Fruit fly (Drosophila melanogaster): Measurements from ENCODE around the gene CG4278.

CG4278 gene

dm6 chr2L:16352585-16353580, 26.0 kb downstream of the CG4278 start, which contains the start of the genes Hyls1, chif and CG4455 (continued):
- TF ChIP-seq lz (GFP tag; optimal IDR thresholded peaks at IDR 0.05), result peak; percentile 36
- peak; percentile 77 for TF ChIP-seq svp (GFP tag)
- peak; percentile 41 for TF ChIP-seq CG10631 (GFP tag; optimal IDR thresholded peaks at IDR 0.05)
- TF ChIP-seq CG11294 (GFP tag; IDR thresholded peaks at IDR 0.05), result no peak
- TF ChIP-seq net (GFP tag; optimal IDR thresholded peaks at IDR 0.05), result peak; percentile 10
- peak; percentile 46 for TF ChIP-seq Sox14 (GFP tag; optimal IDR thresholded peaks at IDR 0.05)
- peak; percentile 5 for TF ChIP-seq cyc (GFP tag; optimal IDR thresholded peaks at IDR 0.05)
- no peak for TF ChIP-seq CG4318 (GFP tag; optimal IDR thresholded peaks at IDR 0.05)
- peak; percentile 65 for TF ChIP-seq Eip78C (GFP tag)
- TF ChIP-seq spab (GFP tag; optimal IDR thresholded peaks at IDR 0.05), result no peak
- TF ChIP-seq Smox (GFP tag; optimal IDR thresholded peaks at IDR 0.05), result peak; percentile 31
- peak; percentile 31 for TF ChIP-seq CG11902 (GFP tag; optimal IDR thresholded peaks at IDR 0.05)
- peak; percentile 26 for TF ChIP-seq CG6808 (GFP tag; optimal IDR thresholded peaks at IDR 0.05)
- peak; percentile 70 for TF ChIP-seq CG1621 (tag; optimal IDR thresholded peaks at IDR 0.05)

dm6 chr2L:16353765-16354164, 26.9 kb downstream of the CG4278 start:
- TF ChIP-seq Met (GFP tag; optimal IDR thresholded peaks at IDR 0.05) (no peak), Gug (GFP tag; IDR thresholded peaks at IDR 0.05) (no peak), Smox (GFP tag; optimal IDR thresholded peaks at IDR 0.05) (no peak), ss (GFP tag; optimal IDR thresholded peaks at IDR 0.05) (peak; percentile 10 to 24), CG10631 (GFP tag; optimal IDR thresholded peaks at IDR 0.05) (no peak), CG6808 (GFP tag; optimal IDR thresholded peaks at IDR 0.05) (peak; percentile 3), CG11762 (GFP tag; optimal IDR thresholded peaks at IDR 0.05; ENCODE audit: insufficient read depth) (no peak), Sox14 (GFP tag; optimal IDR thresholded peaks at IDR 0.05) (no peak), esn (GFP tag; optimal IDR thresholded peaks at IDR 0.05) (no peak), CG6276 (GFP tag; optimal IDR thresholded peaks at IDR 0.05) (no peak), dsx (GFP tag; optimal IDR thresholded peaks at IDR 0.05; ENCODE audit: poor library complexity, severe bottlenecking) (no peak), svp (GFP tag) (peak; percentile 53), pdm3 (GFP tag; optimal IDR thresholded peaks at IDR 0.05) (no peak), achi (GFP tag; optimal IDR thresholded peaks at IDR 0.05) (no peak)

dm6 chr2L:16356249-16357025, 29.6 kb downstream of the CG4278 start, which contains the start of gene CaBP1:
TSS of gene CaBP1 (minus strand) at chr2L:16356735.
- no peak for TF ChIP-seq OdsH (GFP tag; optimal IDR thresholded peaks at IDR 0.05)
- TF ChIP-seq fkh (GFP tag; optimal IDR thresholded peaks at IDR 0.05), result no peak
- TF ChIP-seq esn (GFP tag; optimal IDR thresholded peaks at IDR 0.05), result no peak
- no peak for TF ChIP-seq Sox102F (GFP tag; optimal IDR thresholded peaks at IDR 0.05)
- no peak for TF ChIP-seq Hr39 (GFP tag; optimal IDR thresholded peaks at IDR 0.05)
- TF ChIP-seq CG10631 (GFP tag; optimal IDR thresholded peaks at IDR 0.05), result no peak
- no peak for TF ChIP-seq CG6276 (GFP tag; optimal IDR thresholded peaks at IDR 0.05)
- TF ChIP-seq CG11294 (GFP tag; IDR thresholded peaks at IDR 0.05), result no peak
- no peak for TF ChIP-seq salr (GFP tag; optimal IDR thresholded peaks at IDR 0.05)
- TF ChIP-seq CG6163 (GFP tag; IDR thresholded peaks at IDR 0.05), result no peak
- no peak for TF ChIP-seq ss (GFP tag; optimal IDR thresholded peaks at IDR 0.05)
- no peak for TF ChIP-seq pdm3 (GFP tag; optimal IDR thresholded peaks at IDR 0.05)
- no peak for TF ChIP-seq CG8632 (GFP tag; optimal IDR thresholded peaks at IDR 0.05)
- TF ChIP-seq net (GFP tag; optimal IDR thresholded peaks at IDR 0.05), result no peak
- no peak for TF ChIP-seq eg (GFP tag; IDR thresholded peaks at IDR 0.05)
- TF ChIP-seq CG3032 (tag; optimal IDR thresholded peaks at IDR 0.05), result no peak
- TF ChIP-seq Sox14 (GFP tag; optimal IDR thresholded peaks at IDR 0.05), result no peak
- TF ChIP-seq Blimp-1 (GFP tag; optimal IDR thresholded peaks at IDR 0.05), result no peak
- no peak for TF ChIP-seq CG16779 (tag; optimal IDR thresholded peaks at IDR 0.05)
- TF ChIP-seq Eip78C (GFP tag), result peak; percentile 19
- TF ChIP-seq fd85E (GFP tag; optimal IDR thresholded peaks at IDR 0.05), result no peak
- no peak for TF ChIP-seq dac (GFP tag; optimal IDR thresholded peaks at IDR 0.05)
- TF ChIP-seq CG10669 (GFP tag; optimal IDR thresholded peaks at IDR 0.05), result no peak
- no peak for TF ChIP-seq CG15336 (GFP tag; IDR thresholded peaks at IDR 0.05)
- TF ChIP-seq lz (GFP tag; optimal IDR thresholded peaks at IDR 0.05), result peak; percentile 21
- TF ChIP-seq Lpt (GFP tag; optimal IDR thresholded peaks at IDR 0.05), result no peak
- no peak for TF ChIP-seq CG34406 (GFP tag; optimal IDR thresholded peaks at IDR 0.05)
- no peak for TF ChIP-seq Ets21C (GFP tag; optimal IDR thresholded peaks at IDR 0.05)
- TF ChIP-seq acj6 (GFP tag; optimal IDR thresholded peaks at IDR 0.05), result no peak
- no peak for TF ChIP-seq CG11902 (GFP tag; optimal IDR thresholded peaks at IDR 0.05)

Data from whole organism, prepupa.